Fruit fly (Drosophila melanogaster) whole organism, prepupa: ENCODE results near the gene MED10.

Experiments
- Blimp-1 ChIP-seq: fragments of 200-800 bp; sonication (Bioruptor generic); optimal IDR thresholded peaks from 3 replicates; lab custom pipeline; 2017; ENCODE audit warnings: missing biosample characterization, missing genetic modification characterization, mild to moderate bottlenecking, moderate library complexity, missing genetic modification reagents
- CG10631 ChIP-seq: fragments of 200-800 bp; sonication (Bioruptor generic); optimal IDR thresholded peaks from 2 replicates; lab custom pipeline; 2016; ENCODE audit warnings: missing biosample characterization, missing genetic modification characterization
- CG11294 ChIP-seq: fragments of 200-800 bp; sonication (Bioruptor generic); IDR thresholded peaks from 2 replicates; pipeline ENCODE4 v1.3.6; 2022; ENCODE audit warnings: missing biosample characterization, missing genetic modification characterization
- CG1621 ChIP-seq: fragments of 200-800 bp; sonication (Bioruptor generic); optimal IDR thresholded peaks from 3 replicates; lab custom pipeline; 2018; ENCODE audit warnings: missing biosample characterization, mild to moderate bottlenecking, missing genetic modification characterization
- CG16779 ChIP-seq: fragments of 200-800 bp; sonication (Bioruptor generic); optimal IDR thresholded peaks from 3 replicates; lab custom pipeline; 2017; ENCODE audit warnings: missing biosample characterization, mild to moderate bottlenecking, missing genetic modification characterization
- CG3032 ChIP-seq: fragments of 200-800 bp; optimal IDR thresholded peaks from 2 replicates; lab custom pipeline; 2019; ENCODE audit warnings: missing biosample characterization, mild to moderate bottlenecking, missing genetic modification characterization, moderate library complexity
- CG31627 ChIP-seq: fragments of 200-800 bp; sonication (Bioruptor generic); optimal IDR thresholded peaks from 3 replicates; lab custom pipeline; 2016; ENCODE audit warnings: missing biosample characterization, missing genetic modification characterization
- CG32006 ChIP-seq: fragments of 200-800 bp; sonication (Bioruptor generic); optimal IDR thresholded peaks from 3 replicates; lab custom pipeline; 2017; ENCODE audit warnings: missing biosample characterization, mild to moderate bottlenecking, missing genetic modification characterization
- CG34406 ChIP-seq: fragments of 200-800 bp; sonication (Bioruptor generic); optimal IDR thresholded peaks from 3 replicates; lab custom pipeline; 2016; ENCODE audit warnings: missing biosample characterization, missing genetic modification characterization
- CG3919 ChIP-seq: fragments of 200-800 bp; sonication (Bioruptor generic); optimal IDR thresholded peaks from 3 replicates; lab custom pipeline; 2016; ENCODE audit warnings: missing biosample characterization, missing genetic modification characterization
- CG4318 ChIP-seq: fragments of 200-800 bp; sonication (Bioruptor generic); optimal IDR thresholded peaks from 3 replicates; lab custom pipeline; 2017; ENCODE audit warnings: missing biosample characterization, mild to moderate bottlenecking, missing genetic modification characterization
- CG6163 ChIP-seq: fragments of 200-800 bp; sonication (Bioruptor generic); IDR thresholded peaks from 3 replicates; pipeline ENCODE4 v1.3.6; 2022; ENCODE audit warnings: missing biosample characterization, missing genetic modification characterization
- CG6276 ChIP-seq: fragments of 200-800 bp; sonication (Bioruptor generic); optimal IDR thresholded peaks from 2 replicates; lab custom pipeline; 2017; ENCODE audit warnings: missing biosample characterization, mild to moderate bottlenecking, missing genetic modification characterization
- CG6808 ChIP-seq: fragments of 200-800 bp; sonication (Bioruptor generic); optimal IDR thresholded peaks from 3 replicates; lab custom pipeline; 2017; ENCODE audit warnings: missing biosample characterization, missing genetic modification characterization, mild to moderate bottlenecking, moderate library complexity, missing genetic modification reagents
- CG6854 ChIP-seq: fragments of 200-800 bp; sonication (Bioruptor generic); optimal IDR thresholded peaks from 2 replicates; lab custom pipeline; 2017; ENCODE audit warnings: missing biosample characterization, mild to moderate bottlenecking, missing genetic modification characterization
- CG8119 ChIP-seq: fragments of 200-800 bp; sonication (Bioruptor generic); IDR thresholded peaks from 3 replicates; pipeline ENCODE4 v1.3.6; 2022; ENCODE audit warnings: missing biosample characterization, missing genetic modification characterization
- Eip75B ChIP-seq: fragments of 200-800 bp; sonication (Bioruptor generic); optimal IDR thresholded peaks from 3 replicates; lab custom pipeline; 2016; ENCODE audit warnings: missing biosample characterization, missing genetic modification characterization
- Eip78C ChIP-seq: fragments of 200-800 bp; sonication (Bioruptor generic); peaks from one replicate; lab custom pipeline; 2016; ENCODE audit warnings: missing biosample characterization, missing genetic modification characterization
- Eip93F ChIP-seq: fragments of 200-800 bp; sonication (Bioruptor generic); optimal IDR thresholded peaks from 2 replicates; lab custom pipeline; 2016; ENCODE audit warnings: missing biosample characterization, mild to moderate bottlenecking, missing genetic modification characterization
- Ets21C ChIP-seq: fragments of 200-800 bp; sonication (Bioruptor generic); optimal IDR thresholded peaks from 3 replicates; lab custom pipeline; 2016; ENCODE audit warnings: missing biosample characterization, missing genetic modification characterization
- Ets96B ChIP-seq: fragments of 200-800 bp; optimal IDR thresholded peaks from 2 replicates; lab custom pipeline; 2019; ENCODE audit warnings: missing biosample characterization, mild to moderate bottlenecking, missing genetic modification characterization, moderate library complexity
- Hr38 ChIP-seq: sonication (Bioruptor generic); optimal IDR thresholded peaks from 2 replicates; lab custom pipeline; 2016; ENCODE audit warnings: missing biosample characterization, missing genetic modification characterization
- Hr4 ChIP-seq: fragments of 200-800 bp; sonication (Bioruptor generic); optimal IDR thresholded peaks from 3 replicates; lab custom pipeline; 2016; ENCODE audit warnings: missing biosample characterization, missing genetic modification characterization
- Lpt ChIP-seq: fragments of 200-800 bp; sonication (Bioruptor generic); optimal IDR thresholded peaks from 3 replicates; lab custom pipeline; 2016; ENCODE audit warnings: missing biosample characterization, missing genetic modification characterization
- OdsH ChIP-seq: fragments of 200-800 bp; sonication (Bioruptor generic); optimal IDR thresholded peaks from 3 replicates; lab custom pipeline; 2016; ENCODE audit warnings: missing biosample characterization, missing genetic modification characterization
- Smox ChIP-seq: fragments of 200-800 bp; sonication (Bioruptor generic); optimal IDR thresholded peaks from 3 replicates; lab custom pipeline; 2016; ENCODE audit warnings: missing biosample characterization, missing genetic modification characterization
- Sox102F ChIP-seq: fragments of 200-800 bp; sonication (Bioruptor generic); optimal IDR thresholded peaks from 2 replicates; lab custom pipeline; 2016; ENCODE audit warnings: missing biosample characterization, mild to moderate bottlenecking, missing genetic modification characterization
- Sox14 ChIP-seq: fragments of 200-800 bp; sonication (Bioruptor generic); optimal IDR thresholded peaks from 3 replicates; lab custom pipeline; 2016; ENCODE audit warnings: missing biosample characterization, missing genetic modification characterization
- Sox15 ChIP-seq: fragments of 200-800 bp; sonication (Bioruptor generic); optimal IDR thresholded peaks from 3 replicates; lab custom pipeline; 2016; ENCODE audit warnings: missing biosample characterization, missing genetic modification characterization
- achi ChIP-seq: fragments of 200-800 bp; sonication (Bioruptor generic); optimal IDR thresholded peaks from 3 replicates; lab custom pipeline; 2016; ENCODE audit warnings: missing biosample characterization, missing genetic modification characterization
- acj6 ChIP-seq: fragments of 200-800 bp; sonication (Bioruptor generic); optimal IDR thresholded peaks from 3 replicates; lab custom pipeline; 2016; ENCODE audit warnings: missing biosample characterization, missing genetic modification characterization
- cyc ChIP-seq: fragments of 200-800 bp; sonication (Bioruptor generic); optimal IDR thresholded peaks from 3 replicates; lab custom pipeline; 2016; ENCODE audit warnings: missing biosample characterization, missing genetic modification characterization
- dac ChIP-seq: fragments of 200-800 bp; sonication (Bioruptor generic); optimal IDR thresholded peaks from 2 replicates; lab custom pipeline; 2017; ENCODE audit warnings: missing biosample characterization, mild to moderate bottlenecking, missing genetic modification characterization
- dsx ChIP-seq: fragments of 200-800 bp; optimal IDR thresholded peaks from 3 replicates; lab custom pipeline; 2019; ENCODE audit warnings: missing biosample characterization, mild to moderate bottlenecking, missing genetic modification characterization, moderate library complexity; ENCODE audit not compliant: poor library complexity, severe bottlenecking
- esn ChIP-seq: fragments of 200-800 bp; sonication (Bioruptor generic); optimal IDR thresholded peaks from 2 replicates; lab custom pipeline; 2016; ENCODE audit warnings: missing biosample characterization, mild to moderate bottlenecking, missing genetic modification characterization, moderate library complexity
- fkh ChIP-seq: fragments of 200-800 bp; sonication (Bioruptor generic); optimal IDR thresholded peaks from 3 replicates; lab custom pipeline; 2017; ENCODE audit warnings: missing biosample characterization, mild to moderate bottlenecking, missing genetic modification characterization, moderate library complexity
- lz ChIP-seq: fragments of 200-800 bp; sonication (Bioruptor generic); optimal IDR thresholded peaks from 3 replicates; lab custom pipeline; 2016; ENCODE audit warnings: missing biosample characterization, missing genetic modification characterization
- net ChIP-seq: fragments of 200-800 bp; sonication (Bioruptor generic); optimal IDR thresholded peaks from 3 replicates; lab custom pipeline; 2016; ENCODE audit warnings: missing biosample characterization, missing genetic modification characterization
- pdm3 ChIP-seq: fragments of 200-800 bp; sonication (Bioruptor generic); optimal IDR thresholded peaks from 3 replicates; lab custom pipeline; 2016; ENCODE audit warnings: missing biosample characterization, missing genetic modification characterization
- salr ChIP-seq, 2 experiments: fragments of 200-800 bp; sonication (Bioruptor generic); optimal IDR thresholded peaks; 3 replicates each; lab custom pipeline; 2016 to 2018; ENCODE audit warnings: missing biosample characterization in 2 of 2, missing genetic modification characterization in 2 of 2, mild to moderate bottlenecking in 1 of 2
- spab ChIP-seq: fragments of 200-800 bp; sonication (Bioruptor generic); optimal IDR thresholded peaks from 2 replicates; lab custom pipeline; 2017; ENCODE audit warnings: missing biosample characterization, mild to moderate bottlenecking, missing genetic modification characterization, missing genetic modification reagents
- ss ChIP-seq, 2 experiments: fragments of 200-800 bp; sonication (Bioruptor generic); optimal IDR thresholded peaks; 2 replicates in 1 of 2; 3 replicates in 1 of 2; lab custom pipeline; 2017 to 2018; ENCODE audit warnings: mild to moderate bottlenecking in 2 of 2, missing biosample characterization in 2 of 2, missing genetic modification characterization in 2 of 2, moderate library complexity in 1 of 2
- svp ChIP-seq: fragments of 200-800 bp; sonication (Bioruptor generic); peaks from one replicate; lab custom pipeline; 2016; ENCODE audit warnings: missing biosample characterization, missing genetic modification characterization
- vri ChIP-seq: fragments of 200-800 bp; sonication (Bioruptor generic); optimal IDR thresholded peaks from 3 replicates; lab custom pipeline; 2016; ENCODE audit warnings: missing biosample characterization, mild to moderate bottlenecking, missing genetic modification characterization

MED10 gene

DNA sequence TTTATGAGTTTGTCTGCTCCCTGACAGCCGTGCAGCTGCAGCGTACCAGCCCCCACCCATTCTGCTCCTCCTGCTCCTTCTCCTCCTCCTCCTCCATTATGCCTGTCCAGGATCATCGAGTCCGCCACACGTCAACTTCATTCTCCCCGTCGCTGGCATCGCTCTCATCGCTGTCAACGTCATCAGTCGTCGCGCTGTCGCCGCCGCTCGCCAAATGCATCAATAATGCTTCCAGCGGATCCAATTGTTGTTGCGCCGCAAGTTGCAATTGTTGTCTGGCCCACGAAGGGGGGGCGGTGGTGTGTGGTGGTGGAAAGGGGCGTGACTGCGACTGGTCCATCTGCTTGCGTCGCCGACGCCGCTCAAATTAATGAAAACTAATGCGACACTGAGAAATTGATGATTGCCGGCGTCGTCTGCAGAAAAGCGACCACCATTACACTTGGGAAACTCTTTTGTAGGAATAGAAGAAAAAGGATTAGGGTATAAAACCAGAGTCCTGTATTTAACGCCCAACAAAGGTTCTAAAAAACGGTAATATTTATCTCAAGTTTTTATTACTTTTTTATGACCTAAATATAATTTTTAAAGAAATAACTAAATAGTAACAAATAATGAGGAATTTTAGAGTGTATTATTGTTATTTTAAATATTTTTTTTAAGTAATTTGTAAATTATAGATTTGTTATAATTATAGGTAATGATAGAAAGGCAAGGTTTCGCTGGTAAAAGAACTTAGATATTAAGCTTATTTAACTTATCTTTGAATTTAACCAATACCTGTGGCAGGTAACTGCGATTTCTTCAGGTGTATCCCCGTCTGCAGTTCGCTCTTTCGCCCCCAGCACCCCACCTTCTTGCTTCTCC, 42.6 kb upstream of the MED10 start (continued):
- TF ChIP-seq Lpt (GFP tag; lab: Kevin White, UChicago) (no peak), dac (GFP tag; lab: Kevin White, UChicago) (no peak), CG32006 (GFP tag; lab: Kevin White, UChicago) (peak; percentile 42), CG6854 (GFP tag; lab: Kevin White, UChicago) (no peak), Sox102F (GFP tag; lab: Kevin White, UChicago) (no peak), CG10631 (GFP tag; lab: Kevin White, UChicago) (peak; percentile 64), svp (GFP tag; lab: Kevin White, UChicago) (peak; percentile 79), Eip78C (GFP tag; lab: Kevin White, UChicago) (peak; percentile 70), CG3919 (GFP tag; lab: Kevin White, UChicago) (peak; percentile 42)

DNA sequence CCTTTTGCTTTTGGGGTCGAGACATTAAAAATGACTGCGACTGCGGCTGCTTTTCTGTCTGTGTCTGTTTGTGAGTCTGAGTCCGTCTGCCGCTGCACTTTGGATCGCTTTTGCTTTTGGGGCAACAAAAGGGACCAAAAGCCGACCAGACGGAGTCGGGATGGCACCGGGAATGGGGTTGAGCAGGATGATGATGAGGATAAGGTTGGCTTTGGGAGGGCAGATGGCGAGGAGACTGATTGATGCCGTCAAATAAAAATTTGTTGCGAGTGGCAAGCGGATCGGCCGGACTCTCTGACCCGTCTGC, 42.0 kb upstream of the MED10 start:
- TF ChIP-seq CG11294 (GFP tag; lab: Robert Waterston, UW) (no peak), Eip78C (GFP tag; lab: Kevin White, UChicago) (peak; percentile 51), CG1621 (tag; lab: Kevin White, UChicago) (peak; percentile 33), CG6808 (GFP tag; lab: Kevin White, UChicago) (no peak), dsx (GFP tag; lab: Kevin White, UChicago) (peak; percentile 2), svp (GFP tag; lab: Kevin White, UChicago) (peak; percentile 37), CG6854 (GFP tag; lab: Kevin White, UChicago) (peak; percentile 55)

DNA sequence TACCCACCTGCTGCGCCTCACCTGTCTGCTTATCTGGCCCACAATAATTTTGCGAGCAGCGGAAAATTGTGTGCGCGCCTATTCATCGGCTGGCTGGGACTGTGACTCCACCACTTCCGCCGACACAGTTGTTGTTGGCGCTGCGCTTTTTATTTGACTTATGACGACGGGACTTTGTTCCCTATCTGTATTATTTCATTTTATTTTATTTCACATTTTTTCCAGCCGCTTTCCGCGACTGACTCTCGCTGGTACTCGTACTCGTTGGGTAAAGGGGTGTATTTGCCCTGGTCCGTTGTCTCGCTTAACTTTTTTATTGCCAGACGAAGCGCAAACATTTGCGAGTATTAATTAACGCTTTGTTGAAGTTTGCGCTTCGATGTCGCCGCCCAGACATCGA, 41.0 kb upstream of the MED10 start:
- TF ChIP-seq Ets21C (GFP tag; lab: Kevin White, UChicago) = no peak
- no peak for TF ChIP-seq OdsH
- no peak for TF ChIP-seq Ets96B
- peak; percentile 70 for TF ChIP-seq Eip93F
- peak; percentile 46 for TF ChIP-seq CG16779 (tag; lab: Kevin White, UChicago)
- peak; percentile 85 for TF ChIP-seq vri (GFP tag; lab: Kevin White, UChicago)
- no peak for TF ChIP-seq Lpt (GFP tag; lab: Kevin White, UChicago)
- peak; percentile 1 for TF ChIP-seq CG3032 (tag; lab: Kevin White, UChicago)
- peak; percentile 15 for TF ChIP-seq Sox14
- no peak for TF ChIP-seq lz (GFP tag; lab: Kevin White, UChicago)
- no peak for TF ChIP-seq Blimp-1 (GFP tag; lab: Kevin White, UChicago)
- TF ChIP-seq salr (GFP tag; optimal IDR thresholded peaks at IDR 0.05; lab: Kevin White, UChicago) = no peak
- no peak for TF ChIP-seq acj6 (GFP tag; lab: Kevin White, UChicago)
- no peak for TF ChIP-seq CG31627 (GFP tag; lab: Kevin White, UChicago)
- no peak for TF ChIP-seq CG1621 (tag; lab: Kevin White, UChicago)
- TF ChIP-seq CG11294 (GFP tag; lab: Robert Waterston, UW) = 0 out of 2 replicates have a peak, but pooled peaks have one; percentile 34
- TF ChIP-seq dsx (GFP tag; lab: Kevin White, UChicago) = no peak
- no peak for TF ChIP-seq Sox15 (GFP tag; lab: Kevin White, UChicago)
- TF ChIP-seq esn (GFP tag; lab: Kevin White, UChicago) = no peak
- no peak; the same call in 1 of the 3 replicates for TF ChIP-seq CG6163
- no peak for TF ChIP-seq CG34406 (GFP tag; lab: Kevin White, UChicago)
- no peak for TF ChIP-seq Hr38 (GFP tag; lab: Kevin White, UChicago)
- TF ChIP-seq CG6854 (GFP tag; lab: Kevin White, UChicago) = peak; percentile 69
- TF ChIP-seq CG8119 = 0 out of 3 replicates have a peak, but pooled peaks have one; percentile 26
- TF ChIP-seq cyc (GFP tag; lab: Kevin White, UChicago) = no peak
- peak; percentile 41 for TF ChIP-seq spab (GFP tag; lab: Kevin White, UChicago)
- TF ChIP-seq ss (GFP tag; optimal IDR thresholded peaks at IDR 0.05; lab: Kevin White, UChicago) = peak; percentile 67 to 72
- no peak for TF ChIP-seq pdm3 (GFP tag; lab: Kevin White, UChicago)
- peak; percentile 12 for TF ChIP-seq achi (GFP tag; lab: Kevin White, UChicago)
- TF ChIP-seq CG6276 (GFP tag; lab: Kevin White, UChicago) = peak; percentile 17
- TF ChIP-seq CG4318 (GFP tag; lab: Kevin White, UChicago) = no peak
- TF ChIP-seq dac (GFP tag; lab: Kevin White, UChicago) = no peak
- no peak for TF ChIP-seq Smox (GFP tag; lab: Kevin White, UChicago)
- peak; percentile 7 for TF ChIP-seq Eip75B (GFP tag; lab: Kevin White, UChicago)
- peak; percentile 24 for TF ChIP-seq Sox102F (GFP tag; lab: Kevin White, UChicago)
- peak; percentile 73 for TF ChIP-seq fkh (GFP tag; lab: Kevin White, UChicago)
- TF ChIP-seq svp (GFP tag; lab: Kevin White, UChicago) = peak; percentile 63
- TF ChIP-seq net (GFP tag; lab: Kevin White, UChicago) = peak; percentile 6
- no peak for TF ChIP-seq CG10631 (GFP tag; lab: Kevin White, UChicago)
- no peak for TF ChIP-seq Hr4 (GFP tag; lab: Kevin White, UChicago)
